Fruit fly (Drosophila melanogaster) whole organism, adult: ENCODE results near the gene CG7453.

ENCODE experiments used
- CG12768 ChIP-seq: fragments of 200-800 bp; sonication (Bioruptor generic); optimal IDR thresholded peaks from 2 replicates; lab custom pipeline; 2017; ENCODE audit warnings: missing biosample characterization, missing genetic modification characterization, mild to moderate bottlenecking, moderate library complexity, missing genetic modification reagents
- CG1620 ChIP-seq: fragments of 200-800 bp; sonication (Bioruptor generic); optimal IDR thresholded peaks from 2 replicates; lab custom pipeline; 2016; ENCODE audit warnings: missing biosample characterization, missing genetic modification characterization
- CG33017 ChIP-seq: fragments of 200-800 bp; sonication (Bioruptor generic); optimal IDR thresholded peaks from 2 replicates; lab custom pipeline; 2018; ENCODE audit warnings: missing biosample characterization, mild to moderate bottlenecking, missing genetic modification characterization, moderate library complexity
- CG7101 ChIP-seq: fragments of 200-800 bp; sonication (Bioruptor generic); optimal IDR thresholded peaks from 2 replicates; lab custom pipeline; 2018; ENCODE audit warnings: missing biosample characterization, mild to moderate bottlenecking, missing genetic modification characterization, moderate library complexity
- Clk ChIP-seq: fragments of 200-800 bp; sonication (Bioruptor generic); optimal IDR thresholded peaks from 2 replicates; lab custom pipeline; 2017; ENCODE audit warnings: missing biosample characterization, missing genetic modification characterization
- Crg-1 ChIP-seq: fragments of 200-800 bp; sonication (Bioruptor generic); optimal IDR thresholded peaks from 2 replicates; lab custom pipeline; 2016; ENCODE audit warnings: missing biosample characterization, missing genetic modification characterization
- Mnt ChIP-seq: fragments of 200-800 bp; sonication (Bioruptor generic); optimal IDR thresholded peaks from 2 replicates; lab custom pipeline; 2016; ENCODE audit warnings: missing biosample characterization, mild to moderate bottlenecking, missing genetic modification characterization
- bab1 ChIP-seq: fragments of 200-800 bp; sonication (Bioruptor generic); optimal IDR thresholded peaks from 3 replicates; lab custom pipeline; 2019; ENCODE audit warnings: missing biosample characterization, mild to moderate bottlenecking, missing genetic modification characterization, moderate library complexity
- kay ChIP-seq: fragments of 200-800 bp; sonication (Bioruptor generic); peaks from one replicate; lab custom pipeline; 2016; ENCODE audit warnings: missing biosample characterization, missing genetic modification characterization, borderline replicate concordance
- ovo ChIP-seq: fragments of 200-800 bp; sonication (Bioruptor generic); optimal IDR thresholded peaks from 2 replicates; lab custom pipeline; 2016; ENCODE audit warnings: missing biosample characterization, missing genetic modification characterization
- tj ChIP-seq: fragments of 200-800 bp; sonication (Bioruptor generic); optimal IDR thresholded peaks from 3 replicates; lab custom pipeline; 2017; ENCODE audit warnings: missing biosample characterization, mild to moderate bottlenecking, missing genetic modification characterization, moderate library complexity

DNA sequence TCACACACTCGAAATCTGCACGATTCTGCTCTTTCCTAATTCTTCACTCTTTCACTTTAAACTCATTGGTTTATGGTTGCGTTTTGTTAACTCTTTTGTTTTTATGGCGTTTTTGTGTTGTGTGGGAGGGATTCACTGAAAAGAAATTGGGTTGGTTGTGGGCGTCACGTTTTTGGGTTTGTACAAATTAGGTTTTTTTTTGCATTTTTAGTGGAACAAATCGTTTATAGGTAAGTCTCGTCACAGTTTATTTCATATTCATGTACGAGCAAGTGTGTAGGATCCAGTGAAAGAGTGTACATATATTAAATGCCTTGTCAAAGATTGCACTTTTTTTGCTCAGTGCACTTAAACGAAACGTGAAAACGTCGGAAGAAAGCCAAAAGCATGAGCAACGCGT is 15.2 kb upstream of the CG7453 start:
- no peak for TF ChIP-seq CG1620 (GFP tag; lab: Kevin White, UChicago)
- TF ChIP-seq tj (GFP tag; lab: Kevin White, UChicago), result no peak
- no peak for TF ChIP-seq Clk (GFP tag; lab: Kevin White, UChicago)
- TF ChIP-seq ovo, result no peak
- TF ChIP-seq Mnt, result no peak
- no peak for TF ChIP-seq CG33017 (tag; lab: Kevin White, UChicago)
- no peak for TF ChIP-seq CG7101 (tag; lab: Kevin White, UChicago)
- TF ChIP-seq Crg-1 (GFP tag; lab: Kevin White, UChicago), result no peak
- no peak for TF ChIP-seq bab1 (GFP tag; lab: Kevin White, UChicago)
- no peak for TF ChIP-seq kay (GFP tag; lab: Kevin White, UChicago)
- no peak for TF ChIP-seq CG12768 (GFP tag; lab: Kevin White, UChicago)
